Fruit fly (Drosophila melanogaster) whole organism, embryonic: ENCODE measurements around the gene CG6790.
A peak's percentile ranks its signal among the peaks of the same experiment; 100 is the strongest.

Experiments
- Asciz ChIP-seq: fragments of 200-800 bp; sonication (Bioruptor generic); optimal IDR thresholded peaks from 2 replicates; lab custom pipeline; 2017; ENCODE audit warnings: missing biosample characterization, mild to moderate bottlenecking, missing genetic modification characterization, missing genetic modification reagents
- Awh ChIP-seq: fragments of 200-800 bp; sonication (Bioruptor generic); IDR thresholded peaks from 2 replicates; pipeline ENCODE4, ENCODE4 v1.3.6; 2022; ENCODE audit warnings: missing biosample characterization, missing genetic modification characterization
- B-H1 ChIP-seq: fragments of 200-800 bp; sonication (Bioruptor generic); IDR thresholded peaks from 3 replicates; pipeline ENCODE4 v1.3.6; 2022; ENCODE audit warnings: missing biosample characterization, missing genetic modification characterization
- CG10147 ChIP-seq: fragments of 200-800 bp; sonication (Bioruptor generic); optimal IDR thresholded peaks from 2 replicates; lab custom pipeline; 2019; ENCODE audit warnings: missing biosample characterization, mild to moderate bottlenecking, missing genetic modification characterization, moderate library complexity
- CG10462 ChIP-seq: fragments of 200-800 bp; sonication (Bioruptor generic); optimal IDR thresholded peaks from 2 replicates; lab custom pipeline; 2016; ENCODE audit warnings: missing biosample characterization, missing genetic modification characterization
- CG10979 ChIP-seq: fragments of 200-800 bp; sonication (Bioruptor generic); optimal IDR thresholded peaks from 2 replicates; lab custom pipeline; 2018; ENCODE audit warnings: missing biosample characterization, mild to moderate bottlenecking, missing genetic modification characterization, moderate library complexity
- CG1233 ChIP-seq: fragments of 200-800 bp; sonication (Bioruptor generic); optimal IDR thresholded peaks from 4 replicates; lab custom pipeline; 2018; ENCODE audit warnings: missing biosample characterization, mild to moderate bottlenecking, missing genetic modification characterization
- CG13624 ChIP-seq: fragments of 200-800 bp; sonication (Bioruptor generic); optimal IDR thresholded peaks from 2 replicates; lab custom pipeline; 2016; ENCODE audit warnings: missing biosample characterization, missing genetic modification characterization
- CG13775 ChIP-seq: fragments of 200-800 bp; sonication (Bioruptor generic); optimal IDR thresholded peaks from 3 replicates; lab custom pipeline; 2017; ENCODE audit warnings: missing biosample characterization, mild to moderate bottlenecking, missing genetic modification characterization
- CG15514 ChIP-seq: fragments of 200-800 bp; sonication (Bioruptor generic); optimal IDR thresholded peaks from 3 replicates; lab custom pipeline; 2017; ENCODE audit warnings: missing biosample characterization, missing genetic modification characterization, mild to moderate bottlenecking, moderate library complexity, missing genetic modification reagents
- CG16815 ChIP-seq: fragments of 200-800 bp; sonication (Bioruptor generic); optimal IDR thresholded peaks from 3 replicates; lab custom pipeline; 2017; ENCODE audit warnings: missing biosample characterization, mild to moderate bottlenecking, missing genetic modification characterization
- CG31224 ChIP-seq: fragments of 200-800 bp; sonication (Bioruptor generic); IDR thresholded peaks from 2 replicates; pipeline ENCODE4 v1.3.6; 2022; ENCODE audit warnings: missing biosample characterization, missing genetic modification characterization
- CG32772 ChIP-seq: fragments of 200-800 bp; sonication (Bioruptor generic); IDR thresholded peaks from 2 replicates; pipeline ENCODE4 v1.3.6; 2022; ENCODE audit warnings: missing biosample characterization, missing genetic modification characterization
- CG4328 ChIP-seq: fragments of 200-800 bp; sonication (Bioruptor generic); optimal IDR thresholded peaks from 3 replicates; lab custom pipeline; 2017; ENCODE audit warnings: missing biosample characterization, missing genetic modification reagents, missing genetic modification characterization
- CG6654 ChIP-seq: fragments of 200-800 bp; sonication (Bioruptor generic); optimal IDR thresholded peaks from 2 replicates; lab custom pipeline; 2017; ENCODE audit warnings: missing biosample characterization, mild to moderate bottlenecking, missing genetic modification characterization
- CG6791 ChIP-seq: fragments of 200-800 bp; sonication (Bioruptor generic); IDR thresholded peaks from 3 replicates; pipeline ENCODE4 v1.3.6; 2022; ENCODE audit warnings: missing biosample characterization, missing genetic modification characterization; ENCODE audit not compliant: partially characterized antibody
- CG7372 ChIP-seq: fragments of 200-800 bp; sonication (Bioruptor generic); IDR thresholded peaks from 2 replicates; pipeline ENCODE4 v1.3.6; 2022; ENCODE audit warnings: missing biosample characterization, missing genetic modification characterization
- CTCF ChIP-seq: fragments of 200-800 bp; sonication (Bioruptor generic); optimal IDR thresholded peaks from 2 replicates; lab custom pipeline; 2017; ENCODE audit warnings: missing biosample characterization, mild to moderate bottlenecking, missing genetic modification characterization, moderate library complexity
- CkIIα-i1 ChIP-seq: fragments of 200-800 bp; sonication (Bioruptor generic); IDR thresholded peaks from 2 replicates; pipeline ENCODE4 v1.3.6; 2022; ENCODE audit warnings: missing biosample characterization, missing genetic modification characterization
- D ChIP-seq, 2 experiments: fragments of 200-800 bp in 1 of 2; fragments of >200 bp in 1 of 2; sonication (Bioruptor generic) in 1 of 2; optimal IDR thresholded peaks; 2 replicates in 1 of 2; 3 replicates in 1 of 2; lab custom pipeline; 2017; ENCODE audit warnings: mild to moderate bottlenecking in 1 of 2, missing biosample characterization in 1 of 2, missing genetic modification characterization in 1 of 2, missing genetic modification reagents in 1 of 2
- Dbx ChIP-seq: fragments of 200-800 bp; sonication (Bioruptor generic); IDR thresholded peaks from 3 replicates; pipeline ENCODE4 v1.3.6; 2022; ENCODE audit warnings: missing biosample characterization, missing genetic modification characterization
- Dfd ChIP-seq, 2 experiments: fragments of >200 bp; optimal IDR thresholded peaks; 2 replicates each; lab custom pipeline; 2017; ENCODE audit warnings: missing biosample characterization in 2 of 2, missing genetic modification characterization in 2 of 2
- Dip2 ChIP-seq: fragments of 200-800 bp; sonication (Bioruptor generic); IDR thresholded peaks from 2 replicates; pipeline ENCODE4 v1.3.6; 2022; ENCODE audit warnings: missing biosample characterization, missing genetic modification characterization
- Ets65A ChIP-seq: fragments of 200-800 bp; sonication (Bioruptor generic); peaks from one replicate; lab custom pipeline; 2016; ENCODE audit warnings: missing biosample characterization, missing genetic modification characterization
- Fer3 ChIP-seq: fragments of 200-800 bp; sonication (Bioruptor generic); optimal IDR thresholded peaks from 2 replicates; lab custom pipeline; 2018; ENCODE audit warnings: missing biosample characterization, mild to moderate bottlenecking, missing genetic modification characterization, moderate library complexity
- HHEX ChIP-seq: fragments of 200-800 bp; sonication (Bioruptor generic); optimal IDR thresholded peaks from 3 replicates; lab custom pipeline; 2017; ENCODE audit warnings: missing biosample characterization, mild to moderate bottlenecking, missing genetic modification characterization, missing genetic modification reagents
- Hr39 ChIP-seq: fragments of >200 bp; optimal IDR thresholded peaks from 2 replicates; lab custom pipeline; 2017
- Jarid2 ChIP-seq: fragments of 200-800 bp; sonication (Bioruptor generic); optimal IDR thresholded peaks from 3 replicates; lab custom pipeline; 2017; ENCODE audit warnings: mild to moderate bottlenecking, missing biosample characterization, missing genetic modification reagents, missing genetic modification characterization
- NC2α ChIP-seq: fragments of 200-800 bp; sonication (Bioruptor generic); optimal IDR thresholded peaks from 2 replicates; lab custom pipeline; 2016; ENCODE audit warnings: missing biosample characterization, missing genetic modification characterization
- NFAT ChIP-seq: fragments of 200-800 bp; sonication (Bioruptor generic); IDR thresholded peaks from 2 replicates; pipeline ENCODE4 v1.3.6; 2022; ENCODE audit warnings: missing biosample characterization, missing genetic modification characterization
- Neu2 ChIP-seq: fragments of 200-800 bp; sonication (Bioruptor generic); optimal IDR thresholded peaks from 3 replicates; lab custom pipeline; 2016; ENCODE audit warnings: missing biosample characterization, missing genetic modification characterization, borderline replicate concordance
- Ravus ChIP-seq: fragments of 200-800 bp; sonication (Bioruptor generic); IDR thresholded peaks from 2 replicates; pipeline ENCODE4 v1.3.6; 2022; ENCODE audit warnings: missing biosample characterization, missing genetic modification characterization
- Sry-β ChIP-seq: fragments of 200-800 bp; sonication (Bioruptor generic); optimal IDR thresholded peaks from 2 replicates; lab custom pipeline; 2018; ENCODE audit warnings: missing biosample characterization, mild to moderate bottlenecking, missing genetic modification characterization, moderate library complexity
- Xbp1 ChIP-seq: fragments of 200-800 bp; sonication (Bioruptor generic); optimal IDR thresholded peaks from 3 replicates; lab custom pipeline; 2016; ENCODE audit warnings: missing biosample characterization, mild to moderate bottlenecking, missing genetic modification characterization
- chinmo ChIP-seq: fragments of 200-800 bp; sonication (Bioruptor generic); IDR thresholded peaks from 4 replicates; pipeline ENCODE4 v1.3.6; 2022; ENCODE audit warnings: missing biosample characterization, missing genetic modification characterization; ENCODE audit not compliant: partially characterized antibody
- gfzf ChIP-seq: fragments of 200-800 bp; sonication (Bioruptor generic); optimal IDR thresholded peaks from 2 replicates; lab custom pipeline; 2016; ENCODE audit warnings: missing biosample characterization, mild to moderate bottlenecking, missing genetic modification characterization, moderate library complexity
- grau ChIP-seq: fragments of 200-800 bp; optimal IDR thresholded peaks from 3 replicates; lab custom pipeline; 2019; ENCODE audit warnings: missing biosample characterization, mild to moderate bottlenecking, missing genetic modification characterization, moderate library complexity
- h ChIP-seq: fragments of >200 bp; optimal IDR thresholded peaks from 2 replicates; lab custom pipeline; 2017
- ham ChIP-seq: fragments of 200-800 bp; sonication (Bioruptor generic); IDR thresholded peaks from 2 replicates; pipeline ENCODE4 v1.3.6; 2022; ENCODE audit warnings: missing biosample characterization, missing genetic modification characterization
- inv ChIP-seq: fragments of 200-800 bp; sonication (Bioruptor generic); IDR thresholded peaks from 2 replicates; pipeline ENCODE4 v1.3.6; 2022; ENCODE audit warnings: missing biosample characterization, missing genetic modification characterization; ENCODE audit not compliant: partially characterized antibody
- maf-S ChIP-seq: fragments of 200-800 bp; sonication (Bioruptor generic); optimal IDR thresholded peaks from 2 replicates; lab custom pipeline; 2016; ENCODE audit warnings: missing biosample characterization, missing genetic modification characterization
- rib ChIP-seq: fragments of 200-800 bp; sonication (Bioruptor generic); IDR thresholded peaks from 2 replicates; pipeline ENCODE4 v1.3.6; 2022; ENCODE audit warnings: missing biosample characterization, missing genetic modification characterization
- run ChIP-seq: fragments of 200-800 bp; sonication (Bioruptor generic); optimal IDR thresholded peaks from 3 replicates; lab custom pipeline; 2018; ENCODE audit warnings: missing biosample characterization, mild to moderate bottlenecking, missing genetic modification characterization
- scrt ChIP-seq: fragments of 200-800 bp; sonication (Bioruptor generic); optimal IDR thresholded peaks from 2 replicates; lab custom pipeline; 2018; ENCODE audit warnings: missing biosample characterization, mild to moderate bottlenecking, missing genetic modification characterization, moderate library complexity
- seq ChIP-seq: fragments of 200-800 bp; sonication (Bioruptor generic); IDR thresholded peaks from 2 replicates; pipeline ENCODE4 v1.3.6; 2022; ENCODE audit warnings: missing biosample characterization, missing genetic modification characterization
- sim ChIP-seq: fragments of 200-800 bp; sonication (Bioruptor generic); IDR thresholded peaks from 2 replicates; pipeline ENCODE4 v1.3.6; 2022; ENCODE audit warnings: missing biosample characterization, missing genetic modification characterization
- slbo ChIP-seq: fragments of 200-800 bp; sonication (Bioruptor generic); IDR thresholded peaks from 2 replicates; pipeline ENCODE4 v1.3.6; 2022; ENCODE audit warnings: missing biosample characterization, missing genetic modification characterization
- stwl ChIP-seq: fragments of 200-800 bp; sonication (Bioruptor generic); optimal IDR thresholded peaks from 3 replicates; lab custom pipeline; 2018; ENCODE audit warnings: missing biosample characterization, mild to moderate bottlenecking, missing genetic modification characterization, moderate library complexity
- tio ChIP-seq: fragments of 200-800 bp; sonication (Bioruptor generic); optimal IDR thresholded peaks from 2 replicates; lab custom pipeline; 2017; ENCODE audit warnings: missing biosample characterization, missing genetic modification characterization, inconsistent platforms
- toy ChIP-seq: fragments of 200-800 bp; sonication (Bioruptor generic); IDR thresholded peaks from 2 replicates; pipeline ENCODE4 v1.3.6; 2022; ENCODE audit warnings: missing biosample characterization, missing genetic modification characterization
- twi ChIP-seq: fragments of 200-800 bp; optimal IDR thresholded peaks from 2 replicates; lab custom pipeline; 2019; ENCODE audit warnings: missing biosample characterization, mild to moderate bottlenecking, missing genetic modification characterization, moderate library complexity
- wdn ChIP-seq: fragments of 200-800 bp; sonication (Bioruptor generic); IDR thresholded peaks from 2 replicates; pipeline ENCODE4 v1.3.6; 2022; ENCODE audit warnings: missing biosample characterization, missing genetic modification characterization

The CG6790 gene

dm6 chr3R:11623025-11623424 is 44.5 kb upstream of the CG6790 start, which contains the start of gene CG14711 (continued):
- peak; percentile 69 for TF ChIP-seq inv (GFP tag; lab: Robert Waterston, UW)
- TF ChIP-seq sim = peak; percentile 72
- TF ChIP-seq CG4328 (GFP tag; lab: Kevin White, UChicago) = peak; percentile 82
- TF ChIP-seq Xbp1 (GFP tag; lab: Kevin White, UChicago) = peak; percentile 92
- no peak for TF ChIP-seq Dip2 (GFP tag; lab: Robert Waterston, UW)
- peak; percentile 89 for TF ChIP-seq slbo (GFP tag; lab: Robert Waterston, UW)
- peak; percentile 81 for TF ChIP-seq CG10979 (tag; lab: Kevin White, UChicago)
- TF ChIP-seq tio (GFP tag; lab: Kevin White, UChicago) = no peak
- no peak for TF ChIP-seq Hr39 (lab: Kevin White, UChicago)
- peak; percentile 69 for TF ChIP-seq CG31224 (GFP tag; lab: Robert Waterston, UW)
- peak; percentile 80 for TF ChIP-seq Awh (GFP tag; lab: Robert Waterston, UW)
- TF ChIP-seq wdn (GFP tag; lab: Robert Waterston, UW) = peak; percentile 78
- TF ChIP-seq Ravus = no peak
- peak; percentile 85 for TF ChIP-seq Dbx
- TF ChIP-seq CG16815 (GFP tag; lab: Kevin White, UChicago) = peak; percentile 69
- TF ChIP-seq CkIIα-i1 = no peak
- peak; percentile 75 for TF ChIP-seq CG6791 (GFP tag; lab: Robert Waterston, UW)
- no peak for TF ChIP-seq h (lab: Kevin White, UChicago)
- peak; percentile 46; the same call in 1 of the 2 replicates for TF ChIP-seq ham (GFP tag; lab: Robert Waterston, UW)
- peak; percentile 6 for TF ChIP-seq CTCF (GFP tag; lab: Kevin White, UChicago)
- no peak for TF ChIP-seq Jarid2 (GFP tag; lab: Kevin White, UChicago)
- peak; percentile 81 for TF ChIP-seq rib (GFP tag; lab: Robert Waterston, UW)
- TF ChIP-seq Fer3 (tag; lab: Kevin White, UChicago) = peak; percentile 84
- TF ChIP-seq CG10462 (GFP tag; lab: Kevin White, UChicago) = peak; percentile 83
- TF ChIP-seq Ets65A (GFP tag; lab: Kevin White, UChicago) = peak; percentile 97
- TF ChIP-seq chinmo (GFP tag; lab: Robert Waterston, UW) = 0 out of 4 replicates have a peak, but pooled peaks have one; percentile 32
- peak; percentile 79 for TF ChIP-seq CG10147 (GFP tag; lab: Kevin White, UChicago)
- no peak for TF ChIP-seq Neu2 (GFP tag; lab: Kevin White, UChicago)
- TF ChIP-seq Sry-β (GFP tag; lab: Kevin White, UChicago) = no peak
- peak; percentile 39 for TF ChIP-seq maf-S (GFP tag; lab: Kevin White, UChicago)
- TF ChIP-seq D (optimal IDR thresholded peaks at IDR 0.05; lab: Kevin White, UChicago) = no peak
- peak; percentile 75 for TF ChIP-seq D (GFP tag; optimal IDR thresholded peaks at IDR 0.05; lab: Kevin White, UChicago)
- no peak for TF ChIP-seq run (tag; lab: Kevin White, UChicago)
- peak; percentile 85 for TF ChIP-seq grau (tag; lab: Kevin White, UChicago)
- peak; percentile 53 for TF ChIP-seq CG13624 (GFP tag; lab: Kevin White, UChicago)
- peak; percentile 27 for TF ChIP-seq NC2α (GFP tag; lab: Kevin White, UChicago)
- peak; percentile 34 for TF ChIP-seq CG6654 (GFP tag; lab: Kevin White, UChicago)
- TF ChIP-seq Asciz (GFP tag; lab: Kevin White, UChicago) = peak; percentile 73
- peak; percentile 96 for TF ChIP-seq stwl (tag; lab: Kevin White, UChicago)
- TF ChIP-seq twi = peak; percentile 77
- TF ChIP-seq gfzf = no peak
- TF ChIP-seq NFAT (GFP tag; lab: Robert Waterston, UW) = peak; percentile 84
- TF ChIP-seq seq (GFP tag; lab: Robert Waterston, UW) = peak; percentile 76
- peak; percentile 92 for TF ChIP-seq CG13775 (GFP tag; lab: Kevin White, UChicago)
- peak; percentile 78 for TF ChIP-seq HHEX (GFP tag; lab: Kevin White, UChicago)
- peak; percentile 86 for TF ChIP-seq CG15514 (GFP tag; lab: Kevin White, UChicago)
- peak; percentile 61 for TF ChIP-seq scrt (GFP tag; lab: Kevin White, UChicago)
- no peak for TF ChIP-seq Dfd (GFP tag; optimal IDR thresholded peaks at IDR 0.05; lab: Kevin White, UChicago)
- peak; percentile 67; the same call in 2 of the 3 replicates for TF ChIP-seq B-H1 (GFP tag; lab: Robert Waterston, UW)
- peak; percentile 83 for TF ChIP-seq CG32772 (GFP tag; lab: Robert Waterston, UW)
- peak; percentile 84 for TF ChIP-seq CG1233 (GFP tag; lab: Kevin White, UChicago)
- TF ChIP-seq CG7372 (GFP tag; lab: Robert Waterston, UW) = peak; percentile 81
- no peak for TF ChIP-seq toy (GFP tag; lab: Robert Waterston, UW)
